Fruit fly (Drosophila melanogaster) whole organism, embryonic: ENCODE data around the gene Cyp313b1.
A peak's percentile ranks its signal among the peaks of the same experiment; 100 is the strongest.

Experiments
- Abd-B ChIP-seq: fragments of 200-800 bp; sonication (Bioruptor generic); optimal IDR thresholded peaks from 2 replicates; lab custom pipeline; 2018; ENCODE audit warnings: missing biosample characterization, mild to moderate bottlenecking, missing genetic modification characterization, moderate library complexity
- CG11560 ChIP-seq: fragments of 200-800 bp; sonication (Bioruptor generic); IDR thresholded peaks from 3 replicates; pipeline ENCODE4 v1.3.6; 2022; ENCODE audit warnings: missing biosample characterization, missing genetic modification characterization
- CG12391 ChIP-seq: fragments of 200-800 bp; sonication (Bioruptor generic); optimal IDR thresholded peaks from 3 replicates; lab custom pipeline; 2018; ENCODE audit warnings: missing biosample characterization, mild to moderate bottlenecking, missing genetic modification characterization, moderate library complexity
- CG13424 ChIP-seq: fragments of 200-800 bp; sonication (Bioruptor generic); optimal IDR thresholded peaks from 2 replicates; lab custom pipeline; 2019; ENCODE audit warnings: missing biosample characterization, mild to moderate bottlenecking, missing genetic modification characterization, moderate library complexity
- CG17385 ChIP-seq: fragments of 200-800 bp; sonication (Bioruptor generic); optimal IDR thresholded peaks from 3 replicates; lab custom pipeline; 2018; ENCODE audit warnings: missing biosample characterization, mild to moderate bottlenecking, missing genetic modification characterization
- CG17568 ChIP-seq: fragments of 200-800 bp; sonication (Bioruptor generic); optimal IDR thresholded peaks from 2 replicates; lab custom pipeline; 2018; ENCODE audit warnings: missing biosample characterization, mild to moderate bottlenecking, missing genetic modification characterization, moderate library complexity
- CG17829 ChIP-seq: fragments of 200-800 bp; optimal IDR thresholded peaks from 2 replicates; lab custom pipeline; 2019; ENCODE audit warnings: missing biosample characterization, mild to moderate bottlenecking, missing genetic modification characterization, moderate library complexity
- CG2678 ChIP-seq: fragments of 200-800 bp; sonication (Bioruptor generic); optimal IDR thresholded peaks from 3 replicates; lab custom pipeline; 2019; ENCODE audit warnings: missing biosample characterization, mild to moderate bottlenecking, missing genetic modification characterization, moderate library complexity
- CG30403 ChIP-seq: fragments of 200-800 bp; sonication (Bioruptor generic); optimal IDR thresholded peaks from 3 replicates; lab custom pipeline; 2016; ENCODE audit warnings: missing biosample characterization, missing genetic modification characterization
- CG3163 ChIP-seq: fragments of 200-800 bp; sonication (Bioruptor generic); optimal IDR thresholded peaks from 3 replicates; lab custom pipeline; 2016; ENCODE audit warnings: missing biosample characterization, missing genetic modification characterization
- CG32532 ChIP-seq: fragments of 200-800 bp; sonication (Bioruptor generic); IDR thresholded peaks from 2 replicates; pipeline ENCODE4 v1.3.6; 2022; ENCODE audit warnings: missing biosample characterization, missing genetic modification characterization
- CG32767 ChIP-seq: fragments of 200-800 bp; sonication (Bioruptor generic); IDR thresholded peaks from 2 replicates; pipeline ENCODE4 v1.3.6; 2022; ENCODE audit warnings: missing biosample characterization, missing genetic modification characterization
- CG33213 ChIP-seq: fragments of 200-800 bp; sonication (Bioruptor generic); optimal IDR thresholded peaks from 3 replicates; lab custom pipeline; 2016; ENCODE audit warnings: missing biosample characterization, missing genetic modification characterization
- CG34376 ChIP-seq: fragments of 200-800 bp; sonication (Bioruptor generic); optimal IDR thresholded peaks from 2 replicates; lab custom pipeline; 2018; ENCODE audit warnings: missing biosample characterization, mild to moderate bottlenecking, missing genetic modification characterization
- CG34422 ChIP-seq: fragments of 200-800 bp; sonication (Bioruptor generic); IDR thresholded peaks from 3 replicates; pipeline ENCODE4 v1.3.6; 2022; ENCODE audit warnings: missing biosample characterization, missing genetic modification characterization
- CG4707 ChIP-seq: fragments of 200-800 bp; sonication (Bioruptor generic); optimal IDR thresholded peaks from 2 replicates; lab custom pipeline; 2018; ENCODE audit warnings: missing biosample characterization, mild to moderate bottlenecking, missing genetic modification characterization, moderate library complexity
- CG6175 ChIP-seq: fragments of 200-800 bp; sonication (Bioruptor generic); IDR thresholded peaks from 3 replicates; pipeline ENCODE4 v1.3.6; 2022; ENCODE audit warnings: missing biosample characterization, missing genetic modification characterization
- CG6654 ChIP-seq: fragments of 200-800 bp; sonication (Bioruptor generic); optimal IDR thresholded peaks from 2 replicates; lab custom pipeline; 2017; ENCODE audit warnings: missing biosample characterization, mild to moderate bottlenecking, missing genetic modification characterization
- CG7556 ChIP-seq: fragments of 200-800 bp; sonication (Bioruptor generic); optimal IDR thresholded peaks from 2 replicates; lab custom pipeline; 2017; ENCODE audit warnings: missing biosample characterization, mild to moderate bottlenecking, missing genetic modification characterization
- CG8089 ChIP-seq: fragments of 200-800 bp; sonication (Bioruptor generic); optimal IDR thresholded peaks from 3 replicates; lab custom pipeline; 2016; ENCODE audit warnings: missing biosample characterization, missing genetic modification characterization
- CG8924 ChIP-seq: fragments of 200-800 bp; optimal IDR thresholded peaks from 3 replicates; lab custom pipeline; 2019; ENCODE audit warnings: missing biosample characterization, mild to moderate bottlenecking, missing genetic modification characterization, moderate library complexity
- D19B ChIP-seq: fragments of 200-800 bp; sonication (Bioruptor generic); optimal IDR thresholded peaks from 2 replicates; lab custom pipeline; 2017; ENCODE audit warnings: missing biosample characterization, mild to moderate bottlenecking, missing genetic modification characterization
- ERR ChIP-seq: fragments of 200-800 bp; sonication (Bioruptor generic); optimal IDR thresholded peaks from 2 replicates; lab custom pipeline; 2016; ENCODE audit warnings: missing biosample characterization, missing genetic modification characterization
- Ets65A ChIP-seq: fragments of 200-800 bp; sonication (Bioruptor generic); peaks from one replicate; lab custom pipeline; 2016; ENCODE audit warnings: missing biosample characterization, missing genetic modification characterization
- Hmr ChIP-seq: fragments of 200-800 bp; sonication (Bioruptor generic); optimal IDR thresholded peaks from 3 replicates; lab custom pipeline; 2017; ENCODE audit warnings: mild to moderate bottlenecking, missing biosample characterization, missing genetic modification reagents, missing genetic modification characterization
- Lim3 ChIP-seq: fragments of 200-800 bp; sonication (Bioruptor generic); IDR thresholded peaks from 2 replicates; pipeline ENCODE4 v1.3.6; 2022; ENCODE audit warnings: missing biosample characterization, missing genetic modification characterization
- Mrtf ChIP-seq: fragments of 200-800 bp; sonication (Bioruptor generic); IDR thresholded peaks from 3 replicates; pipeline ENCODE4 v1.3.6; 2022; ENCODE audit warnings: missing biosample characterization, missing genetic modification characterization
- Poxn ChIP-seq: fragments of 200-800 bp; sonication (Bioruptor generic); IDR thresholded peaks from 2 replicates; pipeline ENCODE4 v1.3.6; 2022; ENCODE audit warnings: missing biosample characterization, missing genetic modification characterization
- Ravus ChIP-seq: fragments of 200-800 bp; sonication (Bioruptor generic); IDR thresholded peaks from 2 replicates; pipeline ENCODE4 v1.3.6; 2022; ENCODE audit warnings: missing biosample characterization, missing genetic modification characterization
- Rfx ChIP-seq: fragments of 200-800 bp; sonication (Bioruptor generic); IDR thresholded peaks from 2 replicates; pipeline ENCODE4 v1.3.6; 2022; ENCODE audit warnings: missing biosample characterization, missing genetic modification characterization
- Taf1 ChIP-seq: fragments of 200-800 bp; sonication (Bioruptor generic); IDR thresholded peaks from 2 replicates; pipeline ENCODE4 v1.3.6; 2022; ENCODE audit warnings: missing biosample characterization, missing genetic modification characterization
- Tbp ChIP-seq: fragments of >200 bp; optimal IDR thresholded peaks from 2 replicates; lab custom pipeline; 2018; ENCODE audit warnings: missing biosample characterization, missing genetic modification characterization
- ab ChIP-seq: fragments of 200-800 bp; sonication (Bioruptor generic); optimal IDR thresholded peaks from 2 replicates; lab custom pipeline; 2016; ENCODE audit warnings: missing biosample characterization, missing genetic modification characterization
- ac ChIP-seq: fragments of 200-800 bp; sonication (Bioruptor generic); optimal IDR thresholded peaks from 3 replicates; lab custom pipeline; 2017; ENCODE audit warnings: missing biosample characterization, mild to moderate bottlenecking, missing genetic modification characterization
- btn ChIP-seq: fragments of 200-800 bp; sonication (Bioruptor generic); optimal IDR thresholded peaks from 2 replicates; lab custom pipeline; 2016; ENCODE audit warnings: missing biosample characterization, missing genetic modification characterization
- cad ChIP-seq: fragments of >200 bp; optimal IDR thresholded peaks from 2 replicates; lab custom pipeline; 2017; ENCODE audit warnings: missing biosample characterization, missing genetic modification characterization
- chif ChIP-seq, 2 experiments: fragments of 200-800 bp; sonication (Bioruptor generic); optimal IDR thresholded peaks; 3 replicates each; lab custom pipeline; 2016; ENCODE audit warnings: missing biosample characterization in 2 of 2, missing genetic modification characterization in 2 of 2
- crc ChIP-seq: fragments of 200-800 bp; sonication (Bioruptor generic); optimal IDR thresholded peaks from 2 replicates; lab custom pipeline; 2016; ENCODE audit warnings: missing biosample characterization, missing genetic modification characterization
- dm ChIP-seq: fragments of 200-800 bp; sonication (Bioruptor generic); optimal IDR thresholded peaks from 3 replicates; lab custom pipeline; 2016; ENCODE audit warnings: missing biosample characterization, missing genetic modification characterization
- dysf ChIP-seq: fragments of 200-800 bp; sonication (Bioruptor generic); IDR thresholded peaks from 3 replicates; pipeline ENCODE4 v1.3.6; 2022; ENCODE audit warnings: missing biosample characterization, missing genetic modification characterization
- esg ChIP-seq: fragments of 200-800 bp; sonication (Bioruptor generic); conservative IDR thresholded peaks from 2 replicates; pipeline ENCODE4 v1.3.6; 2022; ENCODE audit warnings: missing biosample characterization, missing genetic modification characterization
- eyg ChIP-seq: fragments of 200-800 bp; sonication (Bioruptor generic); optimal IDR thresholded peaks from 3 replicates; lab custom pipeline; 2016; ENCODE audit warnings: missing biosample characterization, missing genetic modification characterization
- gem ChIP-seq: fragments of 200-800 bp; sonication (Bioruptor generic); optimal IDR thresholded peaks from 2 replicates; lab custom pipeline; 2019; ENCODE audit warnings: missing biosample characterization, mild to moderate bottlenecking, missing genetic modification characterization, moderate library complexity
- gsb-n ChIP-seq: fragments of 200-800 bp; sonication (Bioruptor generic); optimal IDR thresholded peaks from 3 replicates; lab custom pipeline; 2018; ENCODE audit warnings: missing biosample characterization, mild to moderate bottlenecking, missing genetic modification characterization
- maf-S ChIP-seq: fragments of 200-800 bp; sonication (Bioruptor generic); optimal IDR thresholded peaks from 2 replicates; lab custom pipeline; 2016; ENCODE audit warnings: missing biosample characterization, missing genetic modification characterization
- mam ChIP-seq: fragments of 200-800 bp; sonication (Bioruptor generic); optimal IDR thresholded peaks from 3 replicates; lab custom pipeline; 2016; ENCODE audit warnings: missing biosample characterization, missing genetic modification characterization
- nom ChIP-seq: fragments of 200-800 bp; sonication (Bioruptor generic); optimal IDR thresholded peaks from 2 replicates; lab custom pipeline; 2017; ENCODE audit warnings: missing biosample characterization, missing genetic modification characterization, mild to moderate bottlenecking, moderate library complexity, missing genetic modification reagents
- psq ChIP-seq: fragments of 200-800 bp; sonication (Bioruptor generic); optimal IDR thresholded peaks from 2 replicates; lab custom pipeline; 2017; ENCODE audit warnings: missing biosample characterization, missing genetic modification characterization
- sc ChIP-seq, 3 experiments: fragments of >200 bp in 2 of 3; fragments of 200-800 bp in 1 of 3; sonication (Bioruptor generic) in 1 of 3; optimal IDR thresholded peaks; 2 replicates in 2 of 3; 3 replicates in 1 of 3; lab custom pipeline; 2017; ENCODE audit warnings: mild to moderate bottlenecking in 1 of 3, missing biosample characterization in 1 of 3, missing genetic modification characterization in 1 of 3, missing genetic modification reagents in 1 of 3
- seq ChIP-seq: fragments of 200-800 bp; sonication (Bioruptor generic); IDR thresholded peaks from 2 replicates; pipeline ENCODE4 v1.3.6; 2022; ENCODE audit warnings: missing biosample characterization, missing genetic modification characterization
- vnd ChIP-seq: fragments of 200-800 bp; sonication (Bioruptor generic); IDR thresholded peaks from 3 replicates; pipeline ENCODE4 v1.3.6; 2022; ENCODE audit warnings: missing biosample characterization, missing genetic modification characterization; ENCODE audit not compliant: partially characterized antibody

The Cyp313b1 gene

dm6 chr3R:8650741-8651140 is 5.3 kb upstream of the Cyp313b1 start, which contains the start of the genes Mkk4 and SLIRP2 (continued):
- TF ChIP-seq Poxn, result peak; percentile 97
- TF ChIP-seq dysf, result peak; percentile 99
- peak; percentile 99 for TF ChIP-seq seq (GFP tag; lab: Robert Waterston, UW)
- TF ChIP-seq gem (tag; lab: Kevin White, UChicago), result peak; percentile 100
- peak; percentile 99 for TF ChIP-seq CG2678
- peak; percentile 99 for TF ChIP-seq CG13424 (tag; lab: Kevin White, UChicago)
- TF ChIP-seq nom (GFP tag; lab: Kevin White, UChicago), result peak; percentile 96
- TF ChIP-seq CG3163 (GFP tag; lab: Kevin White, UChicago), result peak; percentile 92
- TF ChIP-seq Rfx (GFP tag; lab: Robert Waterston, UW), result peak; percentile 99
- peak; percentile 99 for TF ChIP-seq mam (GFP tag; lab: Kevin White, UChicago)
- peak; percentile 98 for TF ChIP-seq CG17568 (GFP tag; lab: Kevin White, UChicago)
- peak; percentile 98 for TF ChIP-seq dm (GFP tag; lab: Kevin White, UChicago)
- peak; percentile 99 for TF ChIP-seq maf-S
- TF ChIP-seq sc (optimal IDR thresholded peaks at IDR 0.05; lab: Kevin White, UChicago), result no peak
- TF ChIP-seq sc (GFP tag; optimal IDR thresholded peaks at IDR 0.05; lab: Kevin White, UChicago), result peak; percentile 98
- peak; percentile 98 for TF ChIP-seq Hmr (GFP tag; lab: Kevin White, UChicago)
- TF ChIP-seq CG6654 (GFP tag; lab: Kevin White, UChicago), result peak; percentile 92
- TF ChIP-seq D19B (GFP tag; lab: Kevin White, UChicago), result peak; percentile 95
- TF ChIP-seq Taf1 (GFP tag; lab: Robert Waterston, UW), result peak; percentile 98
- peak; percentile 98 for TF ChIP-seq CG7556 (GFP tag; lab: Kevin White, UChicago)
- peak; percentile 97 for TF ChIP-seq btn (GFP tag; lab: Kevin White, UChicago)
- peak; percentile 99 for TF ChIP-seq Mrtf (GFP tag; lab: Robert Waterston, UW)
- TF ChIP-seq CG17829, result peak; percentile 99
- TF ChIP-seq Tbp (GFP tag; lab: Kevin White, UChicago), result no peak
- peak; percentile 99 for TF ChIP-seq Abd-B (GFP tag; lab: Kevin White, UChicago)
- TF ChIP-seq vnd, result peak; percentile 85
- TF ChIP-seq CG32767, result peak; percentile 99
- TF ChIP-seq CG4707 (GFP tag; lab: Kevin White, UChicago), result peak; percentile 93
- peak; percentile 99 for TF ChIP-seq CG8089
- TF ChIP-seq CG6175 (GFP tag; lab: Robert Waterston, UW), result peak; percentile 98
- TF ChIP-seq ab (GFP tag; lab: Kevin White, UChicago), result peak; percentile 97
- TF ChIP-seq CG17385 (GFP tag; lab: Kevin White, UChicago), result peak; percentile 98
- TF ChIP-seq cad (GFP tag; lab: Kevin White, UChicago), result no peak
- TF ChIP-seq CG12391 (tag; lab: Kevin White, UChicago), result peak; percentile 100
- peak; percentile 99 for TF ChIP-seq CG34422 (GFP tag; lab: Robert Waterston, UW)
- peak; percentile 99 for TF ChIP-seq CG8924 (tag; lab: Kevin White, UChicago)
- TF ChIP-seq chif (GFP tag; optimal IDR thresholded peaks at IDR 0.05; lab: Kevin White, UChicago), result peak; percentile 99
- TF ChIP-seq crc (GFP tag; lab: Kevin White, UChicago), result peak; percentile 95
- peak; percentile 99 for TF ChIP-seq esg (GFP tag; lab: Robert Waterston, UW)
- TF ChIP-seq ERR, result peak; percentile 94
- TF ChIP-seq Ets65A, result peak; percentile 100
- TF ChIP-seq psq (GFP tag; lab: Kevin White, UChicago), result peak; percentile 96
- peak; percentile 98 for TF ChIP-seq CG34376 (GFP tag; lab: Kevin White, UChicago)
- peak; percentile 94 for TF ChIP-seq CG11560 (tag; lab: Robert Waterston, UW)
- peak; percentile 97 for TF ChIP-seq Ravus (GFP tag; lab: Robert Waterston, UW)
- TF ChIP-seq eyg, result peak; percentile 98
- TF ChIP-seq CG32532, result peak; percentile 99
- TF ChIP-seq ac, result peak; percentile 96
- TF ChIP-seq gsb-n, result peak; percentile 98
- peak; percentile 96 for TF ChIP-seq Lim3 (GFP tag; lab: Robert Waterston, UW)
- peak; percentile 99 for TF ChIP-seq CG33213 (GFP tag; lab: Kevin White, UChicago)
- peak; percentile 100 for TF ChIP-seq CG30403 (GFP tag; lab: Kevin White, UChicago)
